Fruit fly (Drosophila melanogaster): ENCODE results near the gene CG17350.

DNA sequence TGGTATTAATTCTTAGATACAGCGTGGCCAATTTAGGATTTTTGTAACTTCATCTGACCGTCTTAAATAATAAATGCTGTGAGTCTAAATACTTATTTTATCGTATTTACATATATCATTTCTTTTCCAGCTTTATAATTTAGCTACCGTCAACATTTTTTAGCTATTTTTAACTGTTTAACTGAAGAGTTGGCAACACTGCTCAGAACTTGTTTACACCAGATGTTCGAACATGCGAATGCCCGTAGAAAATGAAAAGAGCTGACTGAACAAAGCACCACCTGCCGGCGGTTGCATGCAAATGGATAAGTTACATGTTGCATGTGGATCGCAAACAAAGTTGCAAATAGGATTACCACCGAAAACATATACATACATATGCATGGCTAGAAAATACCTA is 17.2 kb upstream of the CG17350 start:
- TF ChIP-seq CG11762 (GFP tag; optimal IDR thresholded peaks at IDR 0.05; ENCODE audit: insufficient read depth), result no peak
- no peak for TF ChIP-seq CG8319 (GFP tag; optimal IDR thresholded peaks at IDR 0.05)
- no peak for TF ChIP-seq CG16779 (tag; optimal IDR thresholded peaks at IDR 0.05)
- no peak for TF ChIP-seq pdm3 (GFP tag; optimal IDR thresholded peaks at IDR 0.05)
- no peak for TF ChIP-seq Sox14 (GFP tag; optimal IDR thresholded peaks at IDR 0.05)
- TF ChIP-seq lz (GFP tag; optimal IDR thresholded peaks at IDR 0.05), result no peak
- no peak for TF ChIP-seq Ets21C (GFP tag; optimal IDR thresholded peaks at IDR 0.05)
- TF ChIP-seq Smox (GFP tag; optimal IDR thresholded peaks at IDR 0.05), result peak; percentile 22
- TF ChIP-seq Met (GFP tag; optimal IDR thresholded peaks at IDR 0.05), result peak; percentile 29
- TF ChIP-seq ss (GFP tag; optimal IDR thresholded peaks at IDR 0.05), result no peak

All from whole organism, prepupa.